Fruit fly (Drosophila melanogaster): ENCODE results near the gene CG31221.

CG31221 gene

dm6 chr3R:19508388-19509185 lies 96.1 kb downstream of the CG31221 start (continued):
- no peak for TF ChIP-seq CG17612 (GFP tag; IDR thresholded peaks at IDR 0.05)
- no peak for TF ChIP-seq pfk (GFP tag; optimal IDR thresholded peaks at IDR 0.05)
- no peak for TF ChIP-seq CG1529 (GFP tag; optimal IDR thresholded peaks at IDR 0.05)
- no peak for TF ChIP-seq z (GFP tag; IDR thresholded peaks at IDR 0.05)
- 0 out of 2 replicates have a peak, but pooled peaks have one; percentile 32 for TF ChIP-seq sna (GFP tag; IDR thresholded peaks at IDR 0.05; ENCODE audit: partially characterized antibody)
- TF ChIP-seq croc (GFP tag; conservative IDR thresholded peaks at IDR 0.05) = no peak
- TF ChIP-seq Oli (tag; optimal IDR thresholded peaks at IDR 0.05) = no peak
- TF ChIP-seq tup (GFP tag; optimal IDR thresholded peaks at IDR 0.05) = no peak
- TF ChIP-seq CG7963 (GFP tag; IDR thresholded peaks at IDR 0.05; ENCODE audit: partially characterized antibody) = no peak
- no peak for TF ChIP-seq ap (GFP tag; IDR thresholded peaks at IDR 0.05)
- no peak for TF ChIP-seq NC2β (GFP tag; optimal IDR thresholded peaks at IDR 0.05)
- TF ChIP-seq cad (GFP tag; optimal IDR thresholded peaks at IDR 0.05) = no peak
- TF ChIP-seq Fer2 (tag; optimal IDR thresholded peaks at IDR 0.05) = no peak
- TF ChIP-seq HmgZ (tag; optimal IDR thresholded peaks at IDR 0.05) = no peak
- TF ChIP-seq bcd (GFP tag; optimal IDR thresholded peaks at IDR 0.05) = no peak
- TF ChIP-seq ssp (GFP tag; IDR thresholded peaks at IDR 0.05) = no peak
- TF ChIP-seq CG13775 (GFP tag; optimal IDR thresholded peaks at IDR 0.05) = no peak
- TF ChIP-seq CG8281 (tag; optimal IDR thresholded peaks at IDR 0.05) = no peak
- TF ChIP-seq Dip3 (GFP tag; optimal IDR thresholded peaks at IDR 0.05) = no peak
- TF ChIP-seq lola (GFP tag; optimal IDR thresholded peaks at IDR 0.05) = no peak
- peak; percentile 11 for TF ChIP-seq nmo (GFP tag; optimal IDR thresholded peaks at IDR 0.05)
- no peak for TF ChIP-seq nerfin-2 (GFP tag; IDR thresholded peaks at IDR 0.05; ENCODE audit: partially characterized antibody)
- TF ChIP-seq D19A (tag; optimal IDR thresholded peaks at IDR 0.05) = peak; percentile 94
- no peak for TF ChIP-seq Elba2 (GFP tag; optimal IDR thresholded peaks at IDR 0.05)
- no peak for TF ChIP-seq knrl (GFP tag; IDR thresholded peaks at IDR 0.05; ENCODE audit: partially characterized antibody)
- peak; percentile 14 for TF ChIP-seq CG10147 (GFP tag; optimal IDR thresholded peaks at IDR 0.05)
- no peak for TF ChIP-seq CG4854 (GFP tag; optimal IDR thresholded peaks at IDR 0.05)
- no peak for TF ChIP-seq sc (optimal IDR thresholded peaks at IDR 0.05)
- no peak for TF ChIP-seq sc (GFP tag; optimal IDR thresholded peaks at IDR 0.05)
- no peak for TF ChIP-seq CG17186 (GFP tag; optimal IDR thresholded peaks at IDR 0.05)
- TF ChIP-seq CG31388 (GFP tag; optimal IDR thresholded peaks at IDR 0.05) = no peak
- TF ChIP-seq ftz-f1 (GFP tag; optimal IDR thresholded peaks at IDR 0.05) = no peak
- TF ChIP-seq HLH4C (GFP tag; IDR thresholded peaks at IDR 0.05; ENCODE audit: partially characterized antibody) = no peak
- peak; percentile 34 for TF ChIP-seq grau (tag; optimal IDR thresholded peaks at IDR 0.05)
- TF ChIP-seq CG11695 (GFP tag; IDR thresholded peaks at IDR 0.05) = no peak
- peak; percentile 31; the same call in 1 of the 3 replicates for TF ChIP-seq sr (GFP tag; IDR thresholded peaks at IDR 0.05)
- TF ChIP-seq jing (GFP tag; optimal IDR thresholded peaks at IDR 0.05) = no peak
- no peak for TF ChIP-seq CG9817 (tag; optimal IDR thresholded peaks at IDR 0.05)
- TF ChIP-seq sob (GFP tag; IDR thresholded peaks at IDR 0.05) = no peak
- TF ChIP-seq CG15514 (GFP tag; optimal IDR thresholded peaks at IDR 0.05) = peak; percentile 19
- no peak for TF ChIP-seq slbo (GFP tag; IDR thresholded peaks at IDR 0.05)
- TF ChIP-seq CG7987 (GFP tag; optimal IDR thresholded peaks at IDR 0.05) = no peak
- no peak for TF ChIP-seq B-H2 (GFP tag; optimal IDR thresholded peaks at IDR 0.05)
- no peak for TF ChIP-seq Doc2 (GFP tag; IDR thresholded peaks at IDR 0.05)
- TF ChIP-seq gem (tag; optimal IDR thresholded peaks at IDR 0.05) = peak; percentile 56
- peak; percentile 22 for TF ChIP-seq CG15269 (tag; optimal IDR thresholded peaks at IDR 0.05)
- TF ChIP-seq Dbx (GFP tag; IDR thresholded peaks at IDR 0.05) = 0 out of 3 replicates have a peak, but pooled peaks have one; percentile 20
- TF ChIP-seq CG7745 (tag; optimal IDR thresholded peaks at IDR 0.05) = no peak
- no peak for TF ChIP-seq maf-S (GFP tag; optimal IDR thresholded peaks at IDR 0.05)

Measured in whole organism, embryonic.